Fruit fly (Drosophila melanogaster) whole organism, embryonic: ENCODE data around the gene Mnn1.

Experiments
- Atf6 ChIP-seq: fragments of 200-800 bp; sonication (Bioruptor generic); IDR thresholded peaks from 2 replicates; pipeline ENCODE4 v1.3.6; 2022; ENCODE audit warnings: missing biosample characterization, missing genetic modification characterization
- B-H2 ChIP-seq: fragments of 200-800 bp; sonication (Bioruptor generic); optimal IDR thresholded peaks from 2 replicates; lab custom pipeline; 2018; ENCODE audit warnings: missing biosample characterization, mild to moderate bottlenecking, missing genetic modification characterization
- BtbVII ChIP-seq: fragments of 200-800 bp; sonication (Bioruptor generic); optimal IDR thresholded peaks from 3 replicates; lab custom pipeline; 2017; ENCODE audit warnings: missing biosample characterization, mild to moderate bottlenecking, missing genetic modification characterization
- Bteb2 ChIP-seq: fragments of 200-800 bp; sonication (Bioruptor generic); optimal IDR thresholded peaks from 2 replicates; lab custom pipeline; 2016; ENCODE audit warnings: missing biosample characterization, missing genetic modification characterization
- CG1024 ChIP-seq: fragments of 200-800 bp; sonication (Bioruptor generic); IDR thresholded peaks from 2 replicates; pipeline ENCODE4 v1.3.6; 2022; ENCODE audit warnings: missing biosample characterization, missing genetic modification characterization
- CG11398 ChIP-seq: fragments of 200-800 bp; sonication (Bioruptor generic); optimal IDR thresholded peaks from 2 replicates; lab custom pipeline; 2016; ENCODE audit warnings: missing biosample characterization, missing genetic modification characterization
- CG11696 ChIP-seq: fragments of 200-800 bp; sonication (Bioruptor generic); IDR thresholded peaks from 2 replicates; pipeline ENCODE4 v1.3.6; 2022; ENCODE audit warnings: missing biosample characterization, missing genetic modification characterization
- CG12155 ChIP-seq: fragments of 200-800 bp; sonication (Bioruptor generic); optimal IDR thresholded peaks from 3 replicates; lab custom pipeline; 2016; ENCODE audit warnings: missing biosample characterization, missing genetic modification characterization
- CG12659 ChIP-seq: fragments of 200-800 bp; sonication (Bioruptor generic); optimal IDR thresholded peaks from 3 replicates; lab custom pipeline; 2017; ENCODE audit warnings: mild to moderate bottlenecking, missing biosample characterization, missing genetic modification reagents, missing genetic modification characterization
- CG14014 ChIP-seq: fragments of 200-800 bp; sonication (Bioruptor generic); IDR thresholded peaks from 2 replicates; pipeline ENCODE4 v1.3.6; 2022; ENCODE audit warnings: missing biosample characterization, missing genetic modification characterization
- CG14050 ChIP-seq: fragments of 200-800 bp; sonication (Bioruptor generic); IDR thresholded peaks from 3 replicates; pipeline ENCODE4 v1.3.6; 2022; ENCODE audit warnings: missing biosample characterization, missing genetic modification characterization
- CG17361 ChIP-seq: fragments of 200-800 bp; sonication (Bioruptor generic); IDR thresholded peaks from 3 replicates; pipeline ENCODE4 v1.3.6; 2022; ENCODE audit warnings: missing biosample characterization, missing genetic modification characterization
- CG17385 ChIP-seq: fragments of 200-800 bp; sonication (Bioruptor generic); optimal IDR thresholded peaks from 3 replicates; lab custom pipeline; 2018; ENCODE audit warnings: missing biosample characterization, mild to moderate bottlenecking, missing genetic modification characterization
- CG1832 ChIP-seq: fragments of 200-800 bp; sonication (Bioruptor generic); optimal IDR thresholded peaks from 2 replicates; lab custom pipeline; 2017; ENCODE audit warnings: missing biosample characterization, mild to moderate bottlenecking, missing genetic modification characterization, inconsistent platforms
- CG18599 ChIP-seq: fragments of 200-800 bp; sonication (Bioruptor generic); optimal IDR thresholded peaks from 3 replicates; lab custom pipeline; 2017; ENCODE audit warnings: missing biosample characterization, missing genetic modification characterization, mild to moderate bottlenecking, moderate library complexity, missing genetic modification reagents
- CG18619 ChIP-seq: fragments of 200-800 bp; sonication (Bioruptor generic); optimal IDR thresholded peaks from 3 replicates; lab custom pipeline; 2017; ENCODE audit warnings: missing biosample characterization, mild to moderate bottlenecking, missing genetic modification characterization
- CG33557 ChIP-seq: fragments of 200-800 bp; sonication (Bioruptor generic); optimal IDR thresholded peaks from 2 replicates; lab custom pipeline; 2019; ENCODE audit warnings: missing biosample characterization, mild to moderate bottlenecking, missing genetic modification characterization, moderate library complexity
- CG34376 ChIP-seq: fragments of 200-800 bp; sonication (Bioruptor generic); optimal IDR thresholded peaks from 2 replicates; lab custom pipeline; 2018; ENCODE audit warnings: missing biosample characterization, mild to moderate bottlenecking, missing genetic modification characterization
- CG3726 ChIP-seq: fragments of 200-800 bp; sonication (Bioruptor generic); IDR thresholded peaks from 3 replicates; pipeline ENCODE4, ENCODE4 v1.3.6; 2022; ENCODE audit warnings: missing biosample characterization, missing genetic modification characterization
- CG3838 ChIP-seq: fragments of 200-800 bp; sonication (Bioruptor generic); optimal IDR thresholded peaks from 3 replicates; lab custom pipeline; 2016; ENCODE audit warnings: missing biosample characterization, missing genetic modification characterization
- CG6791 ChIP-seq: fragments of 200-800 bp; sonication (Bioruptor generic); IDR thresholded peaks from 3 replicates; pipeline ENCODE4 v1.3.6; 2022; ENCODE audit warnings: missing biosample characterization, missing genetic modification characterization; ENCODE audit not compliant: partially characterized antibody
- CG7357 ChIP-seq: fragments of 200-800 bp; sonication (Bioruptor generic); IDR thresholded peaks from 3 replicates; pipeline ENCODE4 v1.3.6; 2022; ENCODE audit warnings: missing biosample characterization, missing genetic modification characterization
- CG8924 ChIP-seq: fragments of 200-800 bp; optimal IDR thresholded peaks from 3 replicates; lab custom pipeline; 2019; ENCODE audit warnings: missing biosample characterization, mild to moderate bottlenecking, missing genetic modification characterization, moderate library complexity
- CHES-1-like ChIP-seq: fragments of 200-800 bp; sonication (Bioruptor generic); optimal IDR thresholded peaks from 2 replicates; lab custom pipeline; 2016; ENCODE audit warnings: missing biosample characterization, missing genetic modification characterization
- E2f2 ChIP-seq: fragments of 200-800 bp; sonication (Bioruptor generic); IDR thresholded peaks from 2 replicates; pipeline ENCODE4 v1.3.6; 2022; ENCODE audit warnings: missing biosample characterization, missing genetic modification characterization
- Elba2 ChIP-seq: fragments of 200-800 bp; sonication (Bioruptor generic); optimal IDR thresholded peaks from 3 replicates; lab custom pipeline; 2016; ENCODE audit warnings: missing biosample characterization, missing genetic modification characterization
- Ets65A ChIP-seq: fragments of 200-800 bp; sonication (Bioruptor generic); peaks from one replicate; lab custom pipeline; 2016; ENCODE audit warnings: missing biosample characterization, missing genetic modification characterization
- Fer3 ChIP-seq: fragments of 200-800 bp; sonication (Bioruptor generic); optimal IDR thresholded peaks from 2 replicates; lab custom pipeline; 2018; ENCODE audit warnings: missing biosample characterization, mild to moderate bottlenecking, missing genetic modification characterization, moderate library complexity
- HLH3B ChIP-seq: fragments of 200-800 bp; sonication (Bioruptor generic); IDR thresholded peaks from 2 replicates; pipeline ENCODE4 v1.3.6; 2022; ENCODE audit warnings: missing biosample characterization, missing genetic modification characterization
- HLHmδ ChIP-seq: fragments of 200-800 bp; sonication (Bioruptor generic); optimal IDR thresholded peaks from 2 replicates; lab custom pipeline; 2018; ENCODE audit warnings: missing biosample characterization, mild to moderate bottlenecking, missing genetic modification characterization, moderate library complexity
- HmgZ ChIP-seq: fragments of 200-800 bp; sonication (Bioruptor generic); optimal IDR thresholded peaks from 2 replicates; lab custom pipeline; 2018; ENCODE audit warnings: missing biosample characterization, mild to moderate bottlenecking, missing genetic modification characterization
- Kr ChIP-seq: fragments of 200-800 bp; sonication (Bioruptor generic); optimal IDR thresholded peaks from 2 replicates; lab custom pipeline; 2017; ENCODE audit warnings: missing biosample characterization, mild to moderate bottlenecking, missing genetic modification characterization
- Lim3 ChIP-seq: fragments of 200-800 bp; sonication (Bioruptor generic); IDR thresholded peaks from 2 replicates; pipeline ENCODE4 v1.3.6; 2022; ENCODE audit warnings: missing biosample characterization, missing genetic modification characterization
- Lpt ChIP-seq: fragments of >200 bp; optimal IDR thresholded peaks from 2 replicates; lab custom pipeline; 2018; ENCODE audit warnings: missing biosample characterization, missing genetic modification characterization
- MESR4 ChIP-seq: fragments of 200-800 bp; sonication (Bioruptor generic); optimal IDR thresholded peaks from 2 replicates; lab custom pipeline; 2018; ENCODE audit warnings: missing biosample characterization, mild to moderate bottlenecking, missing genetic modification characterization, moderate library complexity
- cg ChIP-seq: fragments of 200-800 bp; sonication (Bioruptor generic); optimal IDR thresholded peaks from 3 replicates; lab custom pipeline; 2019; ENCODE audit warnings: missing biosample characterization, mild to moderate bottlenecking, missing genetic modification characterization, moderate library complexity
- dpn ChIP-seq, 2 experiments: fragments of 200-800 bp; sonication (Bioruptor generic); optimal IDR thresholded peaks; 3 replicates each; lab custom pipeline; 2016; ENCODE audit warnings: missing biosample characterization in 2 of 2, missing genetic modification characterization in 2 of 2
- fru ChIP-seq: fragments of >200 bp; optimal IDR thresholded peaks from 2 replicates; lab custom pipeline; 2017
- hbn ChIP-seq: fragments of 200-800 bp; sonication (Bioruptor generic); IDR thresholded peaks from 2 replicates; pipeline ENCODE4 v1.3.6; 2022; ENCODE audit warnings: missing biosample characterization, missing genetic modification characterization; ENCODE audit not compliant: partially characterized antibody
- hth ChIP-seq: fragments of >200 bp; optimal IDR thresholded peaks from 2 replicates; lab custom pipeline; 2017; ENCODE audit warnings: inconsistent platforms
- insv ChIP-seq, 2 experiments: fragments of 200-800 bp; sonication (Bioruptor generic); optimal IDR thresholded peaks; 3 replicates each; lab custom pipeline; 2016 to 2018; ENCODE audit warnings: missing biosample characterization in 2 of 2, missing genetic modification characterization in 2 of 2
- nerfin-2 ChIP-seq: fragments of 200-800 bp; sonication (Bioruptor generic); IDR thresholded peaks from 2 replicates; pipeline ENCODE4 v1.3.6; 2022; ENCODE audit warnings: missing biosample characterization, missing genetic modification characterization; ENCODE audit not compliant: partially characterized antibody
- org-1 ChIP-seq: fragments of 200-800 bp; sonication (Bioruptor generic); optimal IDR thresholded peaks from 2 replicates; lab custom pipeline; 2017; ENCODE audit warnings: missing biosample characterization, missing genetic modification characterization
- pb ChIP-seq: fragments of 200-800 bp; sonication (Bioruptor generic); optimal IDR thresholded peaks from 3 replicates; lab custom pipeline; 2016; ENCODE audit warnings: missing biosample characterization, missing genetic modification characterization
- sim ChIP-seq: fragments of 200-800 bp; sonication (Bioruptor generic); IDR thresholded peaks from 2 replicates; pipeline ENCODE4 v1.3.6; 2022; ENCODE audit warnings: missing biosample characterization, missing genetic modification characterization
- sna ChIP-seq: fragments of 200-800 bp; sonication (Bioruptor generic); IDR thresholded peaks from 2 replicates; pipeline ENCODE4 v1.3.6; 2022; ENCODE audit warnings: missing biosample characterization, missing genetic modification characterization; ENCODE audit not compliant: partially characterized antibody
- sqz ChIP-seq: fragments of 200-800 bp; sonication (Bioruptor generic); optimal IDR thresholded peaks from 3 replicates; lab custom pipeline; 2018; ENCODE audit warnings: missing biosample characterization, mild to moderate bottlenecking, missing genetic modification characterization
- stc ChIP-seq: fragments of 200-800 bp; sonication (Bioruptor generic); IDR thresholded peaks from 2 replicates; pipeline ENCODE4 v1.3.6; 2022; ENCODE audit warnings: missing biosample characterization, missing genetic modification characterization
- trem ChIP-seq: fragments of 200-800 bp; optimal IDR thresholded peaks from 3 replicates; lab custom pipeline; 2019; ENCODE audit warnings: missing biosample characterization, mild to moderate bottlenecking, missing genetic modification characterization, moderate library complexity
- tup ChIP-seq: fragments of 200-800 bp; sonication (Bioruptor generic); optimal IDR thresholded peaks from 2 replicates; lab custom pipeline; 2016; ENCODE audit warnings: missing biosample characterization, mild to moderate bottlenecking, missing genetic modification characterization, moderate library complexity

Gene Mnn1

DNA sequence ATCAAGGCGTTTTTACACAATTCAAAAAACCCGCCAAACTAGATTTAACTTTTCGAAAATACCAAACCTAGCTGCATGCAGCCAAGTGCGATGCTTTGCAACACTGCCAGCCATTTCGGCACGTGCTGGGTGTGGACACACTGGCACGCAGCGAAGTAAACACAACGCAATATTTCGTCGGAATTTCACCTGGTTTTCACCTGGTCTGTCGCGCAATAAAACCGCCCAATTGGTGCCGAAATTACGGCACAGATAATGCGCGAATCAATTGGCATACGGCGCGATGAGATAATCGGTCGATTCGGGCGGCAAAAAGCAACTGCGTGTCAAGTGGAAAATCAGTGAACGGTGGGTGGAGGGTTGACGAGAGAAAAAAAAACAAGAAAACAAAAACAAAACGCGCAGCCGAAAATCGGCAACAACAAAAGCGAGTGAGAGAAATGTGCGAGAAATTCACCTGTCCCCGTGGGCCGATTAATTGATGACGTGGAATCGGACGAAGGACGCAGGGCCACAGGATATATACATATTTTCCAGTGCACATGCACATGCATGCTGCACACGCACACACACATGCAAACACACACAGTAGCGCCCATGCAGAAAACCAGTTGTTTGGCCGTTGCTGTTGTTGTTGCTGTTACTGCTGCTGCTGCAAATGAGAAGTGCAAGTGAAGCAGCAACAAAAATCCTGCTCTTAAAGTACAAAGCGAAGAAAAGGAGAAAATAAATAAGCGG is at the start of gene Mnn1 (continued):
- TF ChIP-seq CG7357 = no peak
- TF ChIP-seq cg (GFP tag; lab: Kevin White, UChicago) = peak; percentile 77
- peak; percentile 65 for TF ChIP-seq CG34376 (GFP tag; lab: Kevin White, UChicago)
- TF ChIP-seq hth (lab: Kevin White, UChicago) = no peak
- no peak for TF ChIP-seq tup (GFP tag; lab: Kevin White, UChicago)
- TF ChIP-seq nerfin-2 (GFP tag; lab: Robert Waterston, UW) = no peak
- TF ChIP-seq Fer3 (tag; lab: Kevin White, UChicago) = peak; percentile 39
- peak in 1 of 2 experiments; percentile 60 for TF ChIP-seq insv (GFP tag; optimal IDR thresholded peaks at IDR 0.05; lab: Kevin White, UChicago)
- TF ChIP-seq HLHmδ (GFP tag; lab: Kevin White, UChicago) = peak; percentile 98
- no peak for TF ChIP-seq CG3726 (GFP tag; lab: Robert Waterston, UW)
- TF ChIP-seq pb (GFP tag; lab: Kevin White, UChicago) = peak; percentile 44
- TF ChIP-seq CG12155 (GFP tag; lab: Kevin White, UChicago) = peak; percentile 36
- TF ChIP-seq CG33557 (GFP tag; lab: Kevin White, UChicago) = peak; percentile 11
- TF ChIP-seq HmgZ (tag; lab: Kevin White, UChicago) = peak; percentile 89
- TF ChIP-seq CG11696 (GFP tag; lab: Robert Waterston, UW) = no peak
- TF ChIP-seq sna (GFP tag; lab: Robert Waterston, UW) = peak; percentile 47; the same call in 1 of the 2 replicates
- TF ChIP-seq org-1 (GFP tag; lab: Kevin White, UChicago) = no peak
- no peak for TF ChIP-seq CG1024 (GFP tag; lab: Robert Waterston, UW)
- TF ChIP-seq BtbVII (GFP tag; lab: Kevin White, UChicago) = no peak
- 0 out of 2 replicates have a peak, but pooled peaks have one; percentile 11 for TF ChIP-seq HLH3B (GFP tag; lab: Robert Waterston, UW)
- peak; percentile 87 for TF ChIP-seq CHES-1-like (GFP tag; lab: Kevin White, UChicago)
- peak; percentile 71 for TF ChIP-seq CG12659
- TF ChIP-seq CG11398 = peak; percentile 53
- TF ChIP-seq CG18599 (GFP tag; lab: Kevin White, UChicago) = no peak
- TF ChIP-seq CG14050 = no peak
- TF ChIP-seq CG6791 = peak; percentile 53; the same call in 2 of the 3 replicates
- TF ChIP-seq CG18619 (GFP tag; lab: Kevin White, UChicago) = no peak
- TF ChIP-seq E2f2 (GFP tag; lab: Robert Waterston, UW) = peak; percentile 98
- no peak for TF ChIP-seq CG17361 (GFP tag; lab: Robert Waterston, UW)
- TF ChIP-seq MESR4 (GFP tag; lab: Kevin White, UChicago) = peak; percentile 84
- peak; percentile 76 for TF ChIP-seq B-H2 (GFP tag; lab: Kevin White, UChicago)
- no peak for TF ChIP-seq stc (GFP tag; lab: Robert Waterston, UW)
- no peak for TF ChIP-seq Lpt (GFP tag; lab: Kevin White, UChicago)
- TF ChIP-seq dpn (GFP tag; optimal IDR thresholded peaks at IDR 0.05; lab: Kevin White, UChicago) = peak; percentile 55 to 66
- TF ChIP-seq CG3838 (GFP tag; lab: Kevin White, UChicago) = no peak
- peak; percentile 69 for TF ChIP-seq trem
- no peak for TF ChIP-seq fru (lab: Kevin White, UChicago)
- no peak for TF ChIP-seq Kr (GFP tag; lab: Kevin White, UChicago)
- TF ChIP-seq Atf6 (GFP tag; lab: Robert Waterston, UW) = 0 out of 2 replicates have a peak, but pooled peaks have one; percentile 38
- TF ChIP-seq CG14014 (GFP tag; lab: Robert Waterston, UW) = 0 out of 2 replicates have a peak, but pooled peaks have one; percentile 29
- TF ChIP-seq Elba2 (GFP tag; lab: Kevin White, UChicago) = peak; percentile 96
- TF ChIP-seq CG17385 = peak; percentile 46
- TF ChIP-seq Bteb2 (GFP tag; lab: Kevin White, UChicago) = peak; percentile 32
- TF ChIP-seq hbn (GFP tag; lab: Robert Waterston, UW) = no peak
- no peak for TF ChIP-seq Lim3
- peak; percentile 91 for TF ChIP-seq Ets65A
- peak; percentile 93 for TF ChIP-seq sqz (GFP tag; lab: Kevin White, UChicago)
- no peak for TF ChIP-seq CG1832
- no peak for TF ChIP-seq sim (GFP tag; lab: Robert Waterston, UW)
- TF ChIP-seq CG8924 (tag; lab: Kevin White, UChicago) = peak; percentile 37
